Worm (Caenorhabditis elegans) whole organism, L2 larva: ENCODE data around the gene Y82E9BR.17.

Experiments used
- Y55F3AM.14 ChIP-seq: fragments of 200-800 bp; sonication (Bioruptor generic); optimal IDR thresholded peaks from 2 replicates; lab custom pipeline; 2018; ENCODE audit warnings: mild to moderate bottlenecking, missing genetic modification characterization, missing compliant biosample characterization
- elt-3 ChIP-seq: sonication (generic microtip); optimal IDR thresholded peaks from 2 replicates; lab custom pipeline; 2017; ENCODE audit warnings: missing biosample characterization, missing genetic modification characterization
- fos-1 ChIP-seq: fragments of 150-350 bp; optimal IDR thresholded peaks from 2 replicates; lab custom pipeline; 2014; ENCODE audit warnings: missing biosample characterization, missing genetic modification characterization
- nhr-21 ChIP-seq: fragments of 150-350 bp; optimal IDR thresholded peaks from 2 replicates; lab custom pipeline; 2014; ENCODE audit warnings: missing biosample characterization, missing genetic modification characterization
- nhr-237 ChIP-seq: fragments of 150-350 bp; optimal IDR thresholded peaks from 2 replicates; lab custom pipeline; 2014; ENCODE audit warnings: missing biosample characterization, missing genetic modification characterization
- nhr-6 ChIP-seq: fragments of 150-350 bp; optimal IDR thresholded peaks from 2 replicates; lab custom pipeline; 2014; ENCODE audit warnings: missing biosample characterization, missing genetic modification characterization
- sem-4 ChIP-seq: fragments of 150-350 bp; optimal IDR thresholded peaks from 2 replicates; lab custom pipeline; 2014; ENCODE audit warnings: missing biosample characterization, missing genetic modification reagents, missing genetic modification characterization
- sma-3 ChIP-seq: sonication (generic microtip); optimal IDR thresholded peaks from 2 replicates; lab custom pipeline; 2016; ENCODE audit warnings: missing genetic modification reagents, missing genetic modification characterization, missing compliant biosample characterization
- sma-9 ChIP-seq, 2 experiments: fragments of 150-350 bp in 1 of 2; sonication (generic microtip) in 1 of 2; optimal IDR thresholded peaks; 2 replicates each; lab custom pipeline; 2014 to 2016; ENCODE audit warnings: missing genetic modification characterization in 2 of 2, mild to moderate bottlenecking in 1 of 2, missing biosample characterization in 1 of 2, missing compliant biosample characterization in 1 of 2, missing genetic modification reagents in 1 of 2, moderate library complexity in 1 of 2
- zag-1 ChIP-seq: fragments of 150-350 bp; optimal IDR thresholded peaks from 2 replicates; lab custom pipeline; 2014; ENCODE audit warnings: missing biosample characterization, missing genetic modification characterization

The Y82E9BR.17 gene

ce11 chrIII:1401497-1401990, 54.0 kb downstream of the Y82E9BR.17 start, which contains the start of gene pals-19:
Gene pals-19, plus strand, starts transcription at chrIII:1401940.
- TF ChIP-seq fos-1 (tag; lab: Kevin White, UChicago), result peak; percentile 82
- no peak for TF ChIP-seq sma-3 (GFP tag; lab: Kevin White, UChicago)

- no peak for TF ChIP-seq elt-3 (tag; lab: Kevin White, UChicago)
- TF ChIP-seq nhr-237 (tag; lab: Kevin White, UChicago), result no peak
- no peak for TF ChIP-seq nhr-6 (tag; lab: Kevin White, UChicago)
- TF ChIP-seq Y55F3AM.14 (GFP tag; lab: Kevin White, UChicago), result no peak
- TF ChIP-seq zag-1 (tag; lab: Kevin White, UChicago), result no peak
- no peak for TF ChIP-seq nhr-21 (tag; lab: Kevin White, UChicago)
- no peak for TF ChIP-seq sma-9 (GFP tag; optimal IDR thresholded peaks at IDR 0.05; lab: Kevin White, UChicago)
- TF ChIP-seq sma-9 (tag; optimal IDR thresholded peaks at IDR 0.05; lab: Kevin White, UChicago), result no peak
Measured at ce11 chrIII:1399670-1400069, 55.9 kb downstream of the Y82E9BR.17 start, which contains the start of gene pals-16. Gene pals-16, plus strand, starts transcription at chrIII:1399970.

- TF ChIP-seq sem-4 (tag; lab: Kevin White, UChicago), result no peak
- TF ChIP-seq sma-9 (GFP tag; optimal IDR thresholded peaks at IDR 0.05; lab: Kevin White, UChicago), result peak; percentile 45
- no peak for TF ChIP-seq sma-9 (tag; optimal IDR thresholded peaks at IDR 0.05; lab: Kevin White, UChicago)
- TF ChIP-seq elt-3 (tag; lab: Kevin White, UChicago), result no peak
- TF ChIP-seq fos-1 (tag; lab: Kevin White, UChicago), result peak; percentile 91
- TF ChIP-seq, all 48 proteins: peak for 2
Measured at ce11 chrIII:1398183-1398582, 57.4 kb downstream of the Y82E9BR.17 start.
